Worm (Caenorhabditis elegans) whole organism, L2 larva: Measurements from ENCODE around the gene VF13D12L.3.
"Not testable (repeated sequence)": the region's sequence is repeated elsewhere in the genome, so short reads cannot be mapped to it uniquely, and the experiment has no call there.

Experiments used
- C34F6.9 ChIP-seq: fragments of 150-350 bp; optimal IDR thresholded peaks from 2 replicates; lab custom pipeline; 2014; ENCODE audit warnings: missing biosample characterization, missing genetic modification characterization
- F13H6.1 ChIP-seq: sonication (generic microtip); optimal IDR thresholded peaks from 2 replicates; lab custom pipeline; 2016; ENCODE audit warnings: missing genetic modification characterization, missing compliant biosample characterization
- R02D3.7 ChIP-seq: fragments of 150-350 bp; optimal IDR thresholded peaks from 2 replicates; lab custom pipeline; 2014; ENCODE audit warnings: missing biosample characterization, missing genetic modification characterization
- Y55F3AM.14 ChIP-seq: fragments of 200-800 bp; sonication (Bioruptor generic); optimal IDR thresholded peaks from 2 replicates; lab custom pipeline; 2018; ENCODE audit warnings: mild to moderate bottlenecking, missing genetic modification characterization, missing compliant biosample characterization
- ama-1 ChIP-seq: fragments of 150-350 bp; optimal IDR thresholded peaks from 2 replicates; lab custom pipeline; 2018; ENCODE audit warnings: inconsistent platforms
- ceh-82 ChIP-seq: fragments of 150-350 bp; optimal IDR thresholded peaks from 2 replicates; lab custom pipeline; 2014; ENCODE audit warnings: missing biosample characterization, missing genetic modification characterization
- crh-2 ChIP-seq: sonication (generic microtip); optimal IDR thresholded peaks from 2 replicates; lab custom pipeline; 2017; ENCODE audit warnings: missing biosample characterization, missing genetic modification characterization
- dmd-4 ChIP-seq: sonication (generic microtip); optimal IDR thresholded peaks from 2 replicates; lab custom pipeline; 2017; ENCODE audit warnings: missing biosample characterization, missing genetic modification characterization
- egl-27 ChIP-seq: sonication (generic microtip); optimal IDR thresholded peaks from 3 replicates; lab custom pipeline; 2017; ENCODE audit warnings: missing biosample characterization, missing genetic modification reagents, missing genetic modification characterization
- elt-3 ChIP-seq: sonication (generic microtip); optimal IDR thresholded peaks from 2 replicates; lab custom pipeline; 2017; ENCODE audit warnings: missing biosample characterization, missing genetic modification characterization
- fos-1 ChIP-seq: fragments of 150-350 bp; optimal IDR thresholded peaks from 2 replicates; lab custom pipeline; 2014; ENCODE audit warnings: missing biosample characterization, missing genetic modification characterization
- gmeb-1 ChIP-seq: fragments of 150-350 bp; optimal IDR thresholded peaks from 2 replicates; lab custom pipeline; 2014; ENCODE audit warnings: missing biosample characterization, missing genetic modification characterization
- lin-11 ChIP-seq: fragments of 150-350 bp; sonication (generic microtip); optimal IDR thresholded peaks from 2 replicates; lab custom pipeline; 2014; ENCODE audit warnings: missing biosample characterization, missing genetic modification characterization, inconsistent platforms, mixed read lengths
- lin-13 ChIP-seq: fragments of 150-350 bp; optimal IDR thresholded peaks from 2 replicates; lab custom pipeline; 2014; ENCODE audit warnings: missing biosample characterization, missing genetic modification reagents, missing genetic modification characterization
- lsy-2 ChIP-seq, 2 experiments: fragments of 150-350 bp in 1 of 2; sonication (generic microtip) in 1 of 2; optimal IDR thresholded peaks; 2 replicates each; lab custom pipeline; 2014 to 2017; ENCODE audit warnings: missing biosample characterization in 2 of 2, missing genetic modification characterization in 2 of 2
- mab-5 ChIP-seq: fragments of 150-350 bp; optimal IDR thresholded peaks from 2 replicates; lab custom pipeline; 2014; ENCODE audit warnings: missing biosample characterization, missing genetic modification characterization
- mbf-1 ChIP-seq: sonication (generic microtip); optimal IDR thresholded peaks from 2 replicates; lab custom pipeline; 2017; ENCODE audit warnings: missing biosample characterization, missing genetic modification characterization
- mdl-1 ChIP-seq, 2 experiments: fragments of 150-350 bp in 1 of 2; sonication (generic microtip) in 1 of 2; optimal IDR thresholded peaks; 2 replicates each; lab custom pipeline; 2017; ENCODE audit warnings: missing biosample characterization in 2 of 2, missing genetic modification characterization in 2 of 2
- nhr-10 ChIP-seq: sonication (generic microtip); optimal IDR thresholded peaks from 2 replicates; lab custom pipeline; 2017; ENCODE audit warnings: missing biosample characterization, missing genetic modification characterization
- nhr-12 ChIP-seq: fragments of 150-350 bp; optimal IDR thresholded peaks from 2 replicates; lab custom pipeline; 2014; ENCODE audit warnings: missing biosample characterization, missing genetic modification characterization
- nhr-129 ChIP-seq: fragments of 150-350 bp; optimal IDR thresholded peaks from 2 replicates; lab custom pipeline; 2014; ENCODE audit warnings: missing biosample characterization, missing genetic modification characterization
- nhr-21 ChIP-seq: fragments of 150-350 bp; optimal IDR thresholded peaks from 2 replicates; lab custom pipeline; 2014; ENCODE audit warnings: missing biosample characterization, missing genetic modification characterization
- nhr-23 ChIP-seq: fragments of 150-350 bp; optimal IDR thresholded peaks from 2 replicates; lab custom pipeline; 2014; ENCODE audit warnings: missing biosample characterization, missing genetic modification reagents, missing genetic modification characterization
- nhr-25 ChIP-seq: fragments of 150-350 bp; sonication (generic microtip); optimal IDR thresholded peaks from 3 replicates; lab custom pipeline; 2014; ENCODE audit warnings: missing biosample characterization, missing genetic modification characterization
- nhr-6 ChIP-seq: fragments of 150-350 bp; optimal IDR thresholded peaks from 2 replicates; lab custom pipeline; 2014; ENCODE audit warnings: missing biosample characterization, missing genetic modification characterization
- sem-4 ChIP-seq: fragments of 150-350 bp; optimal IDR thresholded peaks from 2 replicates; lab custom pipeline; 2014; ENCODE audit warnings: missing biosample characterization, missing genetic modification reagents, missing genetic modification characterization
- skn-1 ChIP-seq: sonication (generic microtip); optimal IDR thresholded peaks from 2 replicates; lab custom pipeline; 2017; ENCODE audit warnings: missing biosample characterization, missing genetic modification characterization
- sma-3 ChIP-seq: sonication (generic microtip); optimal IDR thresholded peaks from 2 replicates; lab custom pipeline; 2016; ENCODE audit warnings: missing genetic modification reagents, missing genetic modification characterization, missing compliant biosample characterization
- sma-9 ChIP-seq, 2 experiments: fragments of 150-350 bp in 1 of 2; sonication (generic microtip) in 1 of 2; optimal IDR thresholded peaks; 2 replicates each; lab custom pipeline; 2014 to 2016; ENCODE audit warnings: missing genetic modification characterization in 2 of 2, mild to moderate bottlenecking in 1 of 2, missing biosample characterization in 1 of 2, missing compliant biosample characterization in 1 of 2, missing genetic modification reagents in 1 of 2, moderate library complexity in 1 of 2
- snpc-4 ChIP-seq: fragments of 150-350 bp; optimal IDR thresholded peaks from 2 replicates; lab custom pipeline; 2014; ENCODE audit warnings: missing biosample characterization, missing genetic modification characterization
- unc-39 ChIP-seq: fragments of 150-350 bp; optimal IDR thresholded peaks from 2 replicates; lab custom pipeline; 2014; ENCODE audit warnings: missing biosample characterization, missing genetic modification characterization
- unc-55 ChIP-seq: fragments of 150-350 bp; sonication (generic microtip); optimal IDR thresholded peaks from 3 replicates; lab custom pipeline; 2014; ENCODE audit warnings: missing biosample characterization, missing genetic modification reagents, missing genetic modification characterization
- unc-62 ChIP-seq: fragments of 150-350 bp; optimal IDR thresholded peaks from 2 replicates; lab custom pipeline; 2014; ENCODE audit warnings: missing biosample characterization, missing genetic modification reagents, missing genetic modification characterization
- ztf-1 ChIP-seq: fragments of 200-800 bp; sonication (Bioruptor generic); conservative IDR thresholded peaks from 2 replicates; pipeline ENCODE4 v1.3.6; 2022; ENCODE audit warnings: missing genetic modification characterization, missing compliant biosample characterization
- ztf-11 ChIP-seq: sonication (generic microtip); optimal IDR thresholded peaks from 2 replicates; lab custom pipeline; 2017; ENCODE audit warnings: missing biosample characterization, missing genetic modification characterization
- ztf-4 ChIP-seq: fragments of 150-350 bp; optimal IDR thresholded peaks from 2 replicates; lab custom pipeline; 2014; ENCODE audit warnings: missing biosample characterization, missing genetic modification characterization

Gene VF13D12L.3

DNA sequence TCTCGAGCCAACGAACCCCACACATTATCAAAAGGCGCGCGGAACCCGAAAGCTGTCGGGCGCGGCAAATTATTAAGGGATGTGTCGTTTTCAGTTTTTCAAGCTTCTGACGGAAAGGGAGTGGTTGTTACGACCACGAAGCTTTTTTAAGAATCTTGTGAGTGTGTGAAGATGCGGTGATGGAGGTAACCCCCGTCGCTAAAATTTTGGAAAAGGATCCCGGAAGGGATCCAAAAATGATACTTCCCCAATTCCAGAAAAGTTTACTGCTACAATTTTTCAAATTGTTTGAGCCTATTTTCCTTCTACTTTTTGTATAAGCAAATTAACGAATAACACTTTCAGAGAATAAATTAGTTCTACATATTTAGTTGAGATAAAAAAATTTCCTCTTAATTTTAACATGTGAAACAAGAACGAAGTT, 50.9 kb downstream of the VF13D12L.3 start (continued):
- TF ChIP-seq sma-3 (no peak), nhr-23 (tag; lab: Kevin White, UChicago) (no peak), dmd-4 (tag; lab: Kevin White, UChicago) (no peak)
- TF ChIP-seq, all 48 proteins: peak for 16

- peak; percentile 88 for TF ChIP-seq egl-27
- TF ChIP-seq sem-4, result peak; percentile 79
- TF ChIP-seq nhr-6 (tag; lab: Kevin White, UChicago), result peak; percentile 70
- TF ChIP-seq R02D3.7 (tag; lab: Kevin White, UChicago), result peak; percentile 21
- peak; percentile 87 for TF ChIP-seq sma-3
- TF ChIP-seq gmeb-1 (tag; lab: Kevin White, UChicago), result peak; percentile 76
- TF ChIP-seq unc-62 (GFP tag; lab: Kevin White, UChicago), result peak; percentile 18
- peak; percentile 46 for TF ChIP-seq snpc-4
- TF ChIP-seq ceh-82 (tag; lab: Kevin White, UChicago), result peak; percentile 5
- TF ChIP-seq lin-13 (GFP tag; lab: Kevin White, UChicago), result peak; percentile 89
- TF ChIP-seq fos-1, result peak; percentile 32
- peak; percentile 26 for TF ChIP-seq mab-5 (tag; lab: Kevin White, UChicago)
- peak; percentile 85 for TF ChIP-seq C34F6.9 (tag; lab: Kevin White, UChicago)
- TF ChIP-seq nhr-25 (tag; lab: Kevin White, UChicago), result peak; percentile 87
- peak; percentile 58 for TF ChIP-seq unc-55 (GFP tag; lab: Kevin White, UChicago)
- TF ChIP-seq ztf-1 (GFP tag; lab: Robert Waterston, UW), result peak; percentile 98
- TF ChIP-seq Y55F3AM.14 (GFP tag; lab: Kevin White, UChicago), result peak; percentile 97
- peak; percentile 91 for TF ChIP-seq crh-2
- TF ChIP-seq nhr-129 (tag; lab: Kevin White, UChicago), result peak; percentile 68
- TF ChIP-seq ztf-4 (tag; lab: Kevin White, UChicago), result peak; percentile 79
- peak; percentile 84 for TF ChIP-seq sma-9 (GFP tag; optimal IDR thresholded peaks at IDR 0.05; lab: Kevin White, UChicago)
- not testable (repeated sequence) for TF ChIP-seq sma-9 (tag; optimal IDR thresholded peaks at IDR 0.05; lab: Kevin White, UChicago)
- peak; percentile 89 for TF ChIP-seq F13H6.1 (tag; lab: Kevin White, UChicago)
- TF ChIP-seq lin-11, result peak; percentile 50
- peak; percentile 86 for TF ChIP-seq nhr-10 (tag; lab: Kevin White, UChicago)
- peak in 1 of 2 experiments; percentile 29 for TF ChIP-seq mdl-1 (tag; optimal IDR thresholded peaks at IDR 0.05; lab: Kevin White, UChicago)
- peak; percentile 21 for TF ChIP-seq nhr-21 (tag; lab: Kevin White, UChicago)
- peak; percentile 84 to 88 for TF ChIP-seq lsy-2 (tag; optimal IDR thresholded peaks at IDR 0.05; lab: Kevin White, UChicago)
- TF ChIP-seq unc-39 (tag; lab: Kevin White, UChicago), result peak; percentile 71
- peak; percentile 54 for TF ChIP-seq ztf-11 (tag; lab: Kevin White, UChicago)
These were observed 53.5 kb downstream of the VF13D12L.3 start, which contains the start of the genes F44E5.4 and F44E5.5 for ce11 chrII:11759277-11759676. F44E5.4 (minus strand) TSS chrII:11759311. F44E5.5 (plus strand) TSS chrII:11759662.

DNA sequence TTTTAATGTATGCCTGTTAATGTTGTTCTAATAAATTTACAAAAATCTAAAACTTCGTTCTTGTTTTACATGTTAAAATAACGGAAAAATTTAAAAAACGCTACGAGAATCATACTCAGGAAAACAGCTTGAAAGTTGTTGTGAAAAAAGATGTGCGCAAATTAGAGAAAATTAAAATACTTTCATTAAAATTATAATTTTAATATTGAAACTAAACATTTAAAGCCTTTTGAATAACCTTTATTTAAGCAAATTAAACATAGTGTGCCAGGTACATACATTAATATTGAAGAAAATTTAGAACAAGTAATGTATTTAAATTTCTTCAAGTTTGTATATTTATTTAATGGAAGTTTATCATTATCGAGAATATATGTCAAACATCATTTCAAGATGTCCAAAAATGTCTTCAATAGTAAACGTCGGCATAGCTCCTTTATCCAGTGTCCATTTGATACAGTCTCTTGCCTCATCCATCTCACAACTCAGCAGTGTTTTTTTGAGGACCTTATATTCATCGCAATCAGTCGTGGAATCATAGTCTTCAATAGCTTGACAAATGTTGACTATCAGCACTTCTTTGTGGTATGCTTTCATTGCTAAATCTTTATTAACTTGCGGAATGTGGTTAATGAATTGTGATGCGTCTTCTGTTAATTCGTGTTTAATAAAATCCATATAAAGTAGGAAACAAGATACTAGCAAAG, 56.1 kb downstream of the VF13D12L.3 start:
- TF ChIP-seq nhr-10 (tag; lab: Kevin White, UChicago), result no peak
- TF ChIP-seq skn-1, result peak; percentile 89
- TF ChIP-seq elt-3, result no peak
- TF ChIP-seq C34F6.9 (tag; lab: Kevin White, UChicago), result peak; percentile 93
- TF ChIP-seq ztf-1 (GFP tag; lab: Robert Waterston, UW), result 0 out of 2 replicates have a peak, but pooled peaks have one; percentile 51
- TF ChIP-seq ztf-4 (tag; lab: Kevin White, UChicago), result peak; percentile 93
- peak; percentile 48 for TF ChIP-seq crh-2
- no peak for TF ChIP-seq mbf-1
- TF ChIP-seq snpc-4, result peak; percentile 62
- TF ChIP-seq nhr-12, result peak; percentile 53
- peak; percentile 69 for TF ChIP-seq unc-55 (GFP tag; lab: Kevin White, UChicago)
- no peak for TF ChIP-seq fos-1
- peak in 1 of 2 experiments; percentile 89 for TF ChIP-seq lsy-2 (tag; optimal IDR thresholded peaks at IDR 0.05; lab: Kevin White, UChicago)
- TF ChIP-seq ama-1 (lab: Kevin White, UChicago), result peak; percentile 99
- TF ChIP-seq sem-4, result peak; percentile 89
- TF ChIP-seq lin-13 (GFP tag; lab: Kevin White, UChicago), result peak; percentile 82
